Worm (Caenorhabditis elegans): ENCODE measurements around the gene srt-74.

Gene srt-74

ce11 chrV:14316525-14316924, 34.4 kb upstream of the srt-74 start, which contains the start of gene F47B8.2:
Gene F47B8.2, minus strand, starts transcription at chrV:14316625.
- TF ChIP-seq egl-27 (tag; optimal IDR thresholded peaks at IDR 0.05), result no peak

- TF ChIP-seq ZK337.2 (GFP tag; IDR thresholded peaks at IDR 0.05) (no peak), spr-3 (GFP tag; optimal IDR thresholded peaks at IDR 0.05) (no peak), lin-38 (GFP tag; IDR thresholded peaks at IDR 0.05) (no peak), fos-1 (tag; optimal IDR thresholded peaks at IDR 0.05) (no peak), pqm-1 (tag; optimal IDR thresholded peaks at IDR 0.05) (no peak), fkh-10 (GFP tag; optimal IDR thresholded peaks at IDR 0.05) (no peak), unc-62 (GFP tag; optimal IDR thresholded peaks at IDR 0.05 in 1 of 2) (peak in 1 of 2 experiments; percentile 19), unc-62 (tag; optimal IDR thresholded peaks at IDR 0.05) (no peak), arid-1 (GFP tag; conservative IDR thresholded peaks at IDR 0.05) (no peak), zip-2 (tag; optimal IDR thresholded peaks at IDR 0.05) (no peak)
Measured at ce11 chrV:14314236-14314635, 32.1 kb upstream of the srt-74 start, which contains the start of gene F47B8.1. Gene F47B8.1, minus strand, starts transcription at chrV:14314336.

ce11 chrV:14312695-14313094, 30.6 kb upstream of the srt-74 start, which contains the start of gene F14D7.8:
Gene F14D7.8, minus strand, starts transcription at chrV:14312795.
- TF ChIP-seq F37D6.2 (tag; optimal IDR thresholded peaks at IDR 0.05) (no peak), ceh-32 (tag; optimal IDR thresholded peaks at IDR 0.05; ENCODE audit: poor library complexity) (no peak), set-16 (GFP tag; IDR thresholded peaks at IDR 0.05) (no peak), nhr-6 (tag; optimal IDR thresholded peaks at IDR 0.05) (no peak), nhr-111 (GFP tag; optimal IDR thresholded peaks at IDR 0.05) (no peak), zag-1 (tag; optimal IDR thresholded peaks at IDR 0.05) (no peak), cey-2 (tag; optimal IDR thresholded peaks at IDR 0.05; ENCODE audit: borderline replicate concordance, insufficient read depth) (no peak), sdz-12 (GFP tag; optimal IDR thresholded peaks at IDR 0.05) (no peak), nhr-76 (tag; optimal IDR thresholded peaks at IDR 0.05) (no peak), rbr-2 (tag; optimal IDR thresholded peaks at IDR 0.05) (no peak), attf-4 (tag; optimal IDR thresholded peaks at IDR 0.05) (no peak), spr-3 (GFP tag; optimal IDR thresholded peaks at IDR 0.05) (no peak), hif-1 (tag; optimal IDR thresholded peaks at IDR 0.05) (no peak), ztf-7 (tag; optimal IDR thresholded peaks at IDR 0.05) (no peak), zip-11 (GFP tag; IDR thresholded peaks at IDR 0.05) (no peak), Y105C5A.15 (GFP tag; IDR thresholded peaks at IDR 0.05) (no peak), T20F7.1 (GFP tag; optimal IDR thresholded peaks at IDR 0.05) (no peak), mxl-2 (GFP tag; conservative IDR thresholded peaks at IDR 0.05) (no peak), jun-1 (tag; optimal IDR thresholded peaks at IDR 0.05) (no peak), vab-7 (GFP tag; IDR thresholded peaks at IDR 0.05) (no peak)

- TF ChIP-seq F26F4.8 (GFP tag; conservative IDR thresholded peaks at IDR 0.05), result no peak
- no peak for TF ChIP-seq rbr-2 (tag; optimal IDR thresholded peaks at IDR 0.05)
- no peak for TF ChIP-seq T20F7.1 (GFP tag; optimal IDR thresholded peaks at IDR 0.05)
- no peak for TF ChIP-seq fos-1 (tag; optimal IDR thresholded peaks at IDR 0.05)
- no peak for TF ChIP-seq lin-1 (GFP tag; IDR thresholded peaks at IDR 0.05)
- TF ChIP-seq nhr-41 (GFP tag; IDR thresholded peaks at IDR 0.05), result no peak
- TF ChIP-seq ceh-20 (GFP tag; IDR thresholded peaks at IDR 0.05), result no peak
- TF ChIP-seq spr-3 (GFP tag; optimal IDR thresholded peaks at IDR 0.05), result no peak
- no peak for TF ChIP-seq pha-4 (GFP tag; IDR thresholded peaks at IDR 0.05)
- TF ChIP-seq pha-4 (tag; optimal IDR thresholded peaks at IDR 0.05), result no peak
- no peak for TF ChIP-seq daf-8 (GFP tag; IDR thresholded peaks at IDR 0.05)
- TF ChIP-seq php-3 (GFP tag; IDR thresholded peaks at IDR 0.05), result no peak
- TF ChIP-seq zfp-2 (tag; optimal IDR thresholded peaks at IDR 0.05), result no peak
- no peak for TF ChIP-seq nhr-76 (tag; optimal IDR thresholded peaks at IDR 0.05)
Measured at ce11 chrV:14311115-14311514, 29.0 kb upstream of the srt-74 start, which contains the start of gene ddn-3. Gene ddn-3, minus strand, starts transcription at chrV:14311215.

Data from whole organism, L4 larva.